Fruit fly (Drosophila melanogaster): ENCODE data around the gene Srp72.

Srp72 gene

DNA sequence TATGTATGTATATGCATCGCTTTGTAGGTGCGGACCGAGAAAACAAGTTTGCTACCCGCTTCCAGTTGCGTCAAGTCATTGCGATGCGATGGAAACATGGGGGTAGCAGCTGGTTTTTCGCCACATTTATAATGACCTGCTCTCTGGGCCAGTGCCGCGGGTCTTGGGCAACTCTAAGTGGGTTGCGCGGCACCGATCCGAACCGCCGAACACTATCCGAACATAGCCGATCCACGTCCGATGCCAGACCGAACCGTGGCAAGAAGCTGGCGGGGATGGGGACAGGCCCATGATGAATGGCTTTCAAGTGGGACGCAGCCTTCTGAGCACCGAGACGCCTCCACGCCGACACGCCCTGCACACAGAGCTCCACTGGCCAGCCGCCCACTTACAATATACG, 15.6 kb downstream of the Srp72 start:
- peak; percentile 23; the same call in 1 of the 3 replicates for TF ChIP-seq CG8119 (GFP tag; IDR thresholded peaks at IDR 0.05)
- peak; percentile 66 for TF ChIP-seq Eip78C (GFP tag)
- TF ChIP-seq Eip75B (GFP tag; optimal IDR thresholded peaks at IDR 0.05), result peak; percentile 6
- TF ChIP-seq CG1621 (tag; optimal IDR thresholded peaks at IDR 0.05), result peak; percentile 59
- no peak for TF ChIP-seq Ets21C (GFP tag; optimal IDR thresholded peaks at IDR 0.05)
- TF ChIP-seq net (GFP tag; optimal IDR thresholded peaks at IDR 0.05), result no peak
- TF ChIP-seq CG6163 (GFP tag; IDR thresholded peaks at IDR 0.05), result peak; percentile 56; the same call in 1 of the 3 replicates
- TF ChIP-seq CG9139 (GFP tag; optimal IDR thresholded peaks at IDR 0.05), result peak; percentile 6
- no peak for TF ChIP-seq CG31627 (GFP tag; optimal IDR thresholded peaks at IDR 0.05)
- peak; percentile 20 for TF ChIP-seq CG6276 (GFP tag; optimal IDR thresholded peaks at IDR 0.05)
- TF ChIP-seq CG10669 (GFP tag; optimal IDR thresholded peaks at IDR 0.05), result no peak
- TF ChIP-seq Sox102F (GFP tag; optimal IDR thresholded peaks at IDR 0.05), result no peak
- TF ChIP-seq Sox15 (GFP tag; optimal IDR thresholded peaks at IDR 0.05), result no peak
- peak; percentile 62 for TF ChIP-seq Lpt (GFP tag; optimal IDR thresholded peaks at IDR 0.05)
- TF ChIP-seq CG15336 (GFP tag; IDR thresholded peaks at IDR 0.05), result peak; percentile 45; the same call in 1 of the 2 replicates
- no peak for TF ChIP-seq fd85E (GFP tag; optimal IDR thresholded peaks at IDR 0.05)
- no peak for TF ChIP-seq esn (GFP tag; optimal IDR thresholded peaks at IDR 0.05)
- no peak for TF ChIP-seq Hr39 (GFP tag; optimal IDR thresholded peaks at IDR 0.05)
- TF ChIP-seq ss (GFP tag; optimal IDR thresholded peaks at IDR 0.05), result peak; percentile 1 to 51

DNA sequence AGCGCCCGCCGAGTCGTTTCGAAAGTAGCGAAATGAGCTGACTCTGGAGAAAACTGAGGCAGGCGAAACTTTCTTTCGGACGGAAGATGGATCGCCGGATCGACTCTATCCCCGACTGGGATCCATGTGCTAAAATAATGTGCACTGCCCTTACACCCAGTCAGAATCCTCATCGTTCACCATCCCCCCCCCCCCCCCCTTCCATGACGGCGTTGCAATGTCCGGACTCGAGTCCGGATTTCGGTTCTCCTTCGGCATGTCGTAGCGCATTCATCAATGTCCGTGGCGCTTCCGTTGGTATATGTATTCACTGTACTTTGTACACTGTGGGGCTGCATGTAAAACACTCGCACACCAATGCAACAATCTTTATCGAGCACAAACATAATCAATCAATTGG, 16.6 kb downstream of the Srp72 start:
- TF ChIP-seq cyc (GFP tag; optimal IDR thresholded peaks at IDR 0.05), result no peak
- TF ChIP-seq CG1621 (tag; optimal IDR thresholded peaks at IDR 0.05), result peak; percentile 6

DNA sequence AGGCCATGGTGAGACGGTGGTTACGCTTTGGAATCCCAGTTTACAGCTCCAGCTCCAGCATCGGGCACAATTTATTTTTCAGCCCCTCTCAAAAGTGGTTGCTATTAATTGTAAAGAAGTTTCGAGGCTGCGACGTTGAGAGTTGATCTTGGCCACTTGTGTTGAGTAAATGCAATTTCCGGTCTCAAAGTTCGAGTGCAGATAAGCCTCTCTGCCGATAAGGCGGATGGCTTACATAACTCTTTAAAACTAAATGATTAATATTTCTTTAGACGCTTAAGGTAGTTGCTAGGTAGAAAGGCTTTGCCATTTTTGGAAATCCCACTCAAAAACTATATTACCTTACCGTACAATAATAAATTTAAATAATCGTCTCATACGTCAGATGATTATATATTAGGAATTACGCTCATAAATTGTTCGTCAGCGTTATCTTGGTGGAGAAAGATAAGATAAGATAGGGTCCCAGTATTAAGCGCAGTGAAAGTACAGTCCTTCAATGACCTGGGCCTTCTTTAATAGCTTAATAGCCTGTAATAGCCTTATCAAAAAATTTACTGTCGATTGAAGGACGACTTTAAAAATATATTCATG, 17.1 kb downstream of the Srp72 start:
- TF ChIP-seq Lpt (GFP tag; optimal IDR thresholded peaks at IDR 0.05) (no peak), svp (GFP tag) (no peak), CG6792 (GFP tag; optimal IDR thresholded peaks at IDR 0.05) (no peak), CG11902 (GFP tag; optimal IDR thresholded peaks at IDR 0.05) (no peak), achi (GFP tag; optimal IDR thresholded peaks at IDR 0.05) (no peak), Met (GFP tag; optimal IDR thresholded peaks at IDR 0.05) (no peak), CG1621 (tag; optimal IDR thresholded peaks at IDR 0.05) (no peak), CG9139 (GFP tag; optimal IDR thresholded peaks at IDR 0.05) (no peak), CG3032 (tag; optimal IDR thresholded peaks at IDR 0.05) (no peak), Gug (GFP tag; IDR thresholded peaks at IDR 0.05) (no peak), Eip75B (GFP tag; optimal IDR thresholded peaks at IDR 0.05) (no peak), dac (GFP tag; optimal IDR thresholded peaks at IDR 0.05) (no peak), fkh (GFP tag; optimal IDR thresholded peaks at IDR 0.05) (no peak), CG34406 (GFP tag; optimal IDR thresholded peaks at IDR 0.05) (no peak), CG10669 (GFP tag; optimal IDR thresholded peaks at IDR 0.05) (no peak), CG8119 (GFP tag; IDR thresholded peaks at IDR 0.05) (no peak), lz (GFP tag; optimal IDR thresholded peaks at IDR 0.05) (no peak)

DNA sequence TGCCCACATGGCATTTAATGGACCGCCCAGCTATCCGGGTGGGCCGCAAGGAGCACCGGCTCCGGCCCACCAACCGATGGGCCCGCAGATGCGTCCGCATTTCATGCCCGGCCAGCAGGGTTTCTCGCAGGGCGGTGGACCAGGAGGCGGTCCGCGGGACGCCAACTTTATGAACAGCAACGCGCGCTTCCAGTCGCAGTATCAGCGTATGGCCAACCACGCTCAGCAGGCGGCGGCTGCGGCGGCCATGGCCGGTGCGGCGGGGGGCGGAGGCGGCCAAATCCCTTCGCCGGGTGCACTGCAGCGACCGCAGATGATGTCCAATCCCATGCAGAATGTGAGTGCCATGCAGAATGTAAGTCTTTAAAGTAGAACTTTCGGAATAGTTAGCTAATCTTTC, 19.7 kb downstream of the Srp72 start:
- TF ChIP-seq dsx (GFP tag; optimal IDR thresholded peaks at IDR 0.05; ENCODE audit: poor library complexity, severe bottlenecking), result no peak
- no peak for TF ChIP-seq esn (GFP tag; optimal IDR thresholded peaks at IDR 0.05)
- no peak for TF ChIP-seq CG6854 (GFP tag; optimal IDR thresholded peaks at IDR 0.05)
- TF ChIP-seq Ets96B (tag; optimal IDR thresholded peaks at IDR 0.05), result no peak
- TF ChIP-seq CG7368 (GFP tag; optimal IDR thresholded peaks at IDR 0.05), result no peak
- TF ChIP-seq Hr4 (GFP tag; optimal IDR thresholded peaks at IDR 0.05), result no peak
- no peak for TF ChIP-seq dac (GFP tag; optimal IDR thresholded peaks at IDR 0.05)
- no peak for TF ChIP-seq Sox15 (GFP tag; optimal IDR thresholded peaks at IDR 0.05)
- no peak for TF ChIP-seq CG6276 (GFP tag; optimal IDR thresholded peaks at IDR 0.05)
- TF ChIP-seq CG1621 (tag; optimal IDR thresholded peaks at IDR 0.05), result no peak
- no peak for TF ChIP-seq fd85E (GFP tag; optimal IDR thresholded peaks at IDR 0.05)
- no peak for TF ChIP-seq OdsH (GFP tag; optimal IDR thresholded peaks at IDR 0.05)
